Fruit fly (Drosophila melanogaster) whole organism, prepupa: ENCODE measurements around the gene Jupiter.

ENCODE experiments used
- Blimp-1 ChIP-seq: fragments of 200-800 bp; sonication (Bioruptor generic); optimal IDR thresholded peaks from 3 replicates; lab custom pipeline; 2017; ENCODE audit warnings: missing biosample characterization, missing genetic modification characterization, mild to moderate bottlenecking, moderate library complexity, missing genetic modification reagents
- CG10631 ChIP-seq: fragments of 200-800 bp; sonication (Bioruptor generic); optimal IDR thresholded peaks from 2 replicates; lab custom pipeline; 2016; ENCODE audit warnings: missing biosample characterization, missing genetic modification characterization
- CG10669 ChIP-seq: fragments of 200-800 bp; sonication (Bioruptor generic); optimal IDR thresholded peaks from 3 replicates; lab custom pipeline; 2018; ENCODE audit warnings: missing biosample characterization, mild to moderate bottlenecking, missing genetic modification characterization, moderate library complexity
- CG11294 ChIP-seq: fragments of 200-800 bp; sonication (Bioruptor generic); IDR thresholded peaks from 2 replicates; pipeline ENCODE4 v1.3.6; 2022; ENCODE audit warnings: missing biosample characterization, missing genetic modification characterization
- CG11762 ChIP-seq: fragments of 200-800 bp; sonication (Bioruptor generic); optimal IDR thresholded peaks from 3 replicates; lab custom pipeline; 2016; ENCODE audit warnings: missing biosample characterization, missing genetic modification characterization; ENCODE audit not compliant: insufficient read depth
- CG11902 ChIP-seq: fragments of 200-800 bp; sonication (Bioruptor generic); optimal IDR thresholded peaks from 3 replicates; lab custom pipeline; 2016; ENCODE audit warnings: missing biosample characterization, missing genetic modification characterization
- CG16779 ChIP-seq: fragments of 200-800 bp; sonication (Bioruptor generic); optimal IDR thresholded peaks from 3 replicates; lab custom pipeline; 2017; ENCODE audit warnings: missing biosample characterization, mild to moderate bottlenecking, missing genetic modification characterization
- CG3032 ChIP-seq: fragments of 200-800 bp; optimal IDR thresholded peaks from 2 replicates; lab custom pipeline; 2019; ENCODE audit warnings: missing biosample characterization, mild to moderate bottlenecking, missing genetic modification characterization, moderate library complexity
- CG32006 ChIP-seq: fragments of 200-800 bp; sonication (Bioruptor generic); optimal IDR thresholded peaks from 3 replicates; lab custom pipeline; 2017; ENCODE audit warnings: missing biosample characterization, mild to moderate bottlenecking, missing genetic modification characterization
- CG3919 ChIP-seq: fragments of 200-800 bp; sonication (Bioruptor generic); optimal IDR thresholded peaks from 3 replicates; lab custom pipeline; 2016; ENCODE audit warnings: missing biosample characterization, missing genetic modification characterization
- CG4318 ChIP-seq: fragments of 200-800 bp; sonication (Bioruptor generic); optimal IDR thresholded peaks from 3 replicates; lab custom pipeline; 2017; ENCODE audit warnings: missing biosample characterization, mild to moderate bottlenecking, missing genetic modification characterization
- CG6163 ChIP-seq: fragments of 200-800 bp; sonication (Bioruptor generic); IDR thresholded peaks from 3 replicates; pipeline ENCODE4 v1.3.6; 2022; ENCODE audit warnings: missing biosample characterization, missing genetic modification characterization
- CG6276 ChIP-seq: fragments of 200-800 bp; sonication (Bioruptor generic); optimal IDR thresholded peaks from 2 replicates; lab custom pipeline; 2017; ENCODE audit warnings: missing biosample characterization, mild to moderate bottlenecking, missing genetic modification characterization
- CG6808 ChIP-seq: fragments of 200-800 bp; sonication (Bioruptor generic); optimal IDR thresholded peaks from 3 replicates; lab custom pipeline; 2017; ENCODE audit warnings: missing biosample characterization, missing genetic modification characterization, mild to moderate bottlenecking, moderate library complexity, missing genetic modification reagents
- CG6854 ChIP-seq: fragments of 200-800 bp; sonication (Bioruptor generic); optimal IDR thresholded peaks from 2 replicates; lab custom pipeline; 2017; ENCODE audit warnings: missing biosample characterization, mild to moderate bottlenecking, missing genetic modification characterization
- CG8119 ChIP-seq: fragments of 200-800 bp; sonication (Bioruptor generic); IDR thresholded peaks from 3 replicates; pipeline ENCODE4 v1.3.6; 2022; ENCODE audit warnings: missing biosample characterization, missing genetic modification characterization
- CG8319 ChIP-seq: fragments of 200-800 bp; sonication (Bioruptor generic); optimal IDR thresholded peaks from 3 replicates; lab custom pipeline; 2016; ENCODE audit warnings: missing biosample characterization, missing genetic modification characterization
- CG8632 ChIP-seq: fragments of 200-800 bp; sonication (Bioruptor generic); optimal IDR thresholded peaks from 3 replicates; lab custom pipeline; 2016; ENCODE audit warnings: missing biosample characterization, missing genetic modification characterization
- CG9139 ChIP-seq: fragments of 200-800 bp; sonication (Bioruptor generic); optimal IDR thresholded peaks from 3 replicates; lab custom pipeline; 2017; ENCODE audit warnings: missing biosample characterization, mild to moderate bottlenecking, missing genetic modification characterization
- Eip75B ChIP-seq: fragments of 200-800 bp; sonication (Bioruptor generic); optimal IDR thresholded peaks from 3 replicates; lab custom pipeline; 2016; ENCODE audit warnings: missing biosample characterization, missing genetic modification characterization
- Eip78C ChIP-seq: fragments of 200-800 bp; sonication (Bioruptor generic); peaks from one replicate; lab custom pipeline; 2016; ENCODE audit warnings: missing biosample characterization, missing genetic modification characterization
- Eip93F ChIP-seq: fragments of 200-800 bp; sonication (Bioruptor generic); optimal IDR thresholded peaks from 2 replicates; lab custom pipeline; 2016; ENCODE audit warnings: missing biosample characterization, mild to moderate bottlenecking, missing genetic modification characterization
- Ets21C ChIP-seq: fragments of 200-800 bp; sonication (Bioruptor generic); optimal IDR thresholded peaks from 3 replicates; lab custom pipeline; 2016; ENCODE audit warnings: missing biosample characterization, missing genetic modification characterization
- Ets96B ChIP-seq: fragments of 200-800 bp; optimal IDR thresholded peaks from 2 replicates; lab custom pipeline; 2019; ENCODE audit warnings: missing biosample characterization, mild to moderate bottlenecking, missing genetic modification characterization, moderate library complexity
- Hr38 ChIP-seq: sonication (Bioruptor generic); optimal IDR thresholded peaks from 2 replicates; lab custom pipeline; 2016; ENCODE audit warnings: missing biosample characterization, missing genetic modification characterization
- Hr39 ChIP-seq: fragments of 200-800 bp; sonication (Bioruptor generic); optimal IDR thresholded peaks from 2 replicates; lab custom pipeline; 2016; ENCODE audit warnings: missing biosample characterization, missing genetic modification characterization
- Hr4 ChIP-seq: fragments of 200-800 bp; sonication (Bioruptor generic); optimal IDR thresholded peaks from 3 replicates; lab custom pipeline; 2016; ENCODE audit warnings: missing biosample characterization, missing genetic modification characterization
- Lpt ChIP-seq: fragments of 200-800 bp; sonication (Bioruptor generic); optimal IDR thresholded peaks from 3 replicates; lab custom pipeline; 2016; ENCODE audit warnings: missing biosample characterization, missing genetic modification characterization
- Met ChIP-seq: fragments of 200-800 bp; sonication (Bioruptor generic); optimal IDR thresholded peaks from 3 replicates; lab custom pipeline; 2016; ENCODE audit warnings: missing biosample characterization, missing genetic modification characterization
- OdsH ChIP-seq: fragments of 200-800 bp; sonication (Bioruptor generic); optimal IDR thresholded peaks from 3 replicates; lab custom pipeline; 2016; ENCODE audit warnings: missing biosample characterization, missing genetic modification characterization
- Sox102F ChIP-seq: fragments of 200-800 bp; sonication (Bioruptor generic); optimal IDR thresholded peaks from 2 replicates; lab custom pipeline; 2016; ENCODE audit warnings: missing biosample characterization, mild to moderate bottlenecking, missing genetic modification characterization
- Sox15 ChIP-seq: fragments of 200-800 bp; sonication (Bioruptor generic); optimal IDR thresholded peaks from 3 replicates; lab custom pipeline; 2016; ENCODE audit warnings: missing biosample characterization, missing genetic modification characterization
- achi ChIP-seq: fragments of 200-800 bp; sonication (Bioruptor generic); optimal IDR thresholded peaks from 3 replicates; lab custom pipeline; 2016; ENCODE audit warnings: missing biosample characterization, missing genetic modification characterization
- cyc ChIP-seq: fragments of 200-800 bp; sonication (Bioruptor generic); optimal IDR thresholded peaks from 3 replicates; lab custom pipeline; 2016; ENCODE audit warnings: missing biosample characterization, missing genetic modification characterization
- dac ChIP-seq: fragments of 200-800 bp; sonication (Bioruptor generic); optimal IDR thresholded peaks from 2 replicates; lab custom pipeline; 2017; ENCODE audit warnings: missing biosample characterization, mild to moderate bottlenecking, missing genetic modification characterization
- eg ChIP-seq: fragments of 200-800 bp; sonication (Bioruptor generic); IDR thresholded peaks from 3 replicates; pipeline ENCODE4 v1.3.6; 2022; ENCODE audit warnings: missing biosample characterization, missing genetic modification characterization
- esn ChIP-seq: fragments of 200-800 bp; sonication (Bioruptor generic); optimal IDR thresholded peaks from 2 replicates; lab custom pipeline; 2016; ENCODE audit warnings: missing biosample characterization, mild to moderate bottlenecking, missing genetic modification characterization, moderate library complexity
- fd85E ChIP-seq: fragments of 200-800 bp; sonication (Bioruptor generic); optimal IDR thresholded peaks from 3 replicates; lab custom pipeline; 2016; ENCODE audit warnings: missing biosample characterization, missing genetic modification characterization
- net ChIP-seq: fragments of 200-800 bp; sonication (Bioruptor generic); optimal IDR thresholded peaks from 3 replicates; lab custom pipeline; 2016; ENCODE audit warnings: missing biosample characterization, missing genetic modification characterization
- pdm3 ChIP-seq: fragments of 200-800 bp; sonication (Bioruptor generic); optimal IDR thresholded peaks from 3 replicates; lab custom pipeline; 2016; ENCODE audit warnings: missing biosample characterization, missing genetic modification characterization
- spab ChIP-seq: fragments of 200-800 bp; sonication (Bioruptor generic); optimal IDR thresholded peaks from 2 replicates; lab custom pipeline; 2017; ENCODE audit warnings: missing biosample characterization, mild to moderate bottlenecking, missing genetic modification characterization, missing genetic modification reagents
- ss ChIP-seq, 2 experiments: fragments of 200-800 bp; sonication (Bioruptor generic); optimal IDR thresholded peaks; 2 replicates in 1 of 2; 3 replicates in 1 of 2; lab custom pipeline; 2017 to 2018; ENCODE audit warnings: mild to moderate bottlenecking in 2 of 2, missing biosample characterization in 2 of 2, missing genetic modification characterization in 2 of 2, moderate library complexity in 1 of 2
- svp ChIP-seq: fragments of 200-800 bp; sonication (Bioruptor generic); peaks from one replicate; lab custom pipeline; 2016; ENCODE audit warnings: missing biosample characterization, missing genetic modification characterization
- topi ChIP-seq: fragments of 200-800 bp; sonication (Bioruptor generic); optimal IDR thresholded peaks from 3 replicates; lab custom pipeline; 2016; ENCODE audit warnings: missing biosample characterization, missing genetic modification characterization
- vri ChIP-seq: fragments of 200-800 bp; sonication (Bioruptor generic); optimal IDR thresholded peaks from 3 replicates; lab custom pipeline; 2016; ENCODE audit warnings: missing biosample characterization, mild to moderate bottlenecking, missing genetic modification characterization

Jupiter gene

dm6 chr3R:11650105-11651039 is 30.7 kb upstream of the Jupiter start, which contains the start of the genes Csk and Elp1 (continued):
- TF ChIP-seq esn (GFP tag; lab: Kevin White, UChicago) (peak; percentile 66), Sox15 (peak; percentile 22), Hr39 (GFP tag; lab: Kevin White, UChicago) (peak; percentile 41), CG6276 (GFP tag; lab: Kevin White, UChicago) (no peak), Blimp-1 (GFP tag; lab: Kevin White, UChicago) (no peak), CG4318 (GFP tag; lab: Kevin White, UChicago) (no peak), ss (GFP tag; optimal IDR thresholded peaks at IDR 0.05; lab: Kevin White, UChicago) (peak in 1 of 2 experiments; percentile 12), Ets21C (GFP tag; lab: Kevin White, UChicago) (peak; percentile 13), CG32006 (GFP tag; lab: Kevin White, UChicago) (peak; percentile 43), CG10669 (GFP tag; lab: Kevin White, UChicago) (peak; percentile 1), Eip75B (GFP tag; lab: Kevin White, UChicago) (peak; percentile 42), CG6854 (GFP tag; lab: Kevin White, UChicago) (no peak), Eip93F (peak; percentile 38), CG16779 (tag; lab: Kevin White, UChicago) (no peak), dac (GFP tag; lab: Kevin White, UChicago) (peak; percentile 3), CG8119 (GFP tag; lab: Robert Waterston, UW) (no peak), achi (peak; percentile 57), CG8632 (GFP tag; lab: Kevin White, UChicago) (no peak), cyc (peak; percentile 51), Eip78C (GFP tag; lab: Kevin White, UChicago) (peak; percentile 70), Sox102F (GFP tag; lab: Kevin White, UChicago) (peak; percentile 57), Hr4 (GFP tag; lab: Kevin White, UChicago) (peak; percentile 45)

- TF ChIP-seq ss (GFP tag; optimal IDR thresholded peaks at IDR 0.05; lab: Kevin White, UChicago), result peak in 1 of 2 experiments; percentile 53
- peak; percentile 51 for TF ChIP-seq dac (GFP tag; lab: Kevin White, UChicago)
- no peak for TF ChIP-seq Eip93F
- peak; percentile 91 for TF ChIP-seq pdm3 (GFP tag; lab: Kevin White, UChicago)
- TF ChIP-seq Ets96B (tag; lab: Kevin White, UChicago), result peak; percentile 70
- TF ChIP-seq Hr38 (GFP tag; lab: Kevin White, UChicago), result peak; percentile 61
- peak; percentile 55 for TF ChIP-seq spab (GFP tag; lab: Kevin White, UChicago)
- peak; percentile 94 for TF ChIP-seq cyc
- TF ChIP-seq CG11902 (GFP tag; lab: Kevin White, UChicago), result peak; percentile 89
- TF ChIP-seq Blimp-1 (GFP tag; lab: Kevin White, UChicago), result peak; percentile 74
- peak; percentile 94 for TF ChIP-seq eg (GFP tag; lab: Robert Waterston, UW)
- TF ChIP-seq fd85E (GFP tag; lab: Kevin White, UChicago), result peak; percentile 59
- peak; percentile 79 for TF ChIP-seq CG10631 (GFP tag; lab: Kevin White, UChicago)
- peak; percentile 90 for TF ChIP-seq Sox15
- TF ChIP-seq CG10669 (GFP tag; lab: Kevin White, UChicago), result peak; percentile 80
- TF ChIP-seq CG8319 (GFP tag; lab: Kevin White, UChicago), result peak; percentile 82
- TF ChIP-seq CG9139, result peak; percentile 37
- TF ChIP-seq CG11762 (GFP tag; lab: Kevin White, UChicago), result peak; percentile 83
- TF ChIP-seq net, result peak; percentile 86
- peak; percentile 88 for TF ChIP-seq esn (GFP tag; lab: Kevin White, UChicago)
- peak; percentile 89 for TF ChIP-seq topi
- TF ChIP-seq vri (GFP tag; lab: Kevin White, UChicago), result peak; percentile 73
- peak; percentile 81 for TF ChIP-seq CG11294 (GFP tag; lab: Robert Waterston, UW)
- TF ChIP-seq Lpt (GFP tag; lab: Kevin White, UChicago), result peak; percentile 73
- peak; percentile 73 for TF ChIP-seq CG6808 (GFP tag; lab: Kevin White, UChicago)
- peak; percentile 77 for TF ChIP-seq CG3032
- peak; percentile 93 for TF ChIP-seq Hr4 (GFP tag; lab: Kevin White, UChicago)
- TF ChIP-seq Eip75B (GFP tag; lab: Kevin White, UChicago), result peak; percentile 82
- TF ChIP-seq Met (GFP tag; lab: Kevin White, UChicago), result peak; percentile 87
- peak; percentile 81 for TF ChIP-seq CG8119 (GFP tag; lab: Robert Waterston, UW)
- TF ChIP-seq CG4318 (GFP tag; lab: Kevin White, UChicago), result peak; percentile 74
- peak; percentile 59 for TF ChIP-seq CG16779 (tag; lab: Kevin White, UChicago)
- peak; percentile 94 for TF ChIP-seq CG6163 (GFP tag; lab: Robert Waterston, UW)
- TF ChIP-seq CG8632 (GFP tag; lab: Kevin White, UChicago), result peak; percentile 80
- peak; percentile 90 for TF ChIP-seq CG3919 (GFP tag; lab: Kevin White, UChicago)
- peak; percentile 94 for TF ChIP-seq svp (GFP tag; lab: Kevin White, UChicago)
- TF ChIP-seq OdsH (GFP tag; lab: Kevin White, UChicago), result peak; percentile 89
- TF ChIP-seq CG32006 (GFP tag; lab: Kevin White, UChicago), result peak; percentile 86
Observed at dm6 chr3R:11649449-11649848, 29.7 kb upstream of the Jupiter start.
